Worm (Caenorhabditis elegans) whole organism, young adult: ENCODE results near the gene lin-52.
A peak's percentile ranks its signal among the peaks of the same experiment; 100 is the strongest.

Experiments used
- F10E7.11 ChIP-seq: sonication (generic microtip); optimal IDR thresholded peaks from 2 replicates; lab custom pipeline; 2017; ENCODE audit warnings: mild to moderate bottlenecking, missing genetic modification characterization, moderate library complexity, missing compliant biosample characterization
- F55B11.4 ChIP-seq: sonication (generic microtip); optimal IDR thresholded peaks from 2 replicates; lab custom pipeline; 2016; ENCODE audit warnings: missing compliant biosample characterization, missing genetic modification characterization, borderline replicate concordance; ENCODE audit not compliant: insufficient read depth
- K12H6.12 ChIP-seq: fragments of 200-800 bp; sonication (Bioruptor generic); optimal IDR thresholded peaks from 2 replicates; lab custom pipeline; 2018; ENCODE audit warnings: mild to moderate bottlenecking, missing genetic modification characterization, missing compliant biosample characterization
- T07F8.4 ChIP-seq: sonication (generic microtip); optimal IDR thresholded peaks from 2 replicates; lab custom pipeline; 2016; ENCODE audit warnings: mild to moderate bottlenecking, missing genetic modification characterization, moderate library complexity, missing compliant biosample characterization
- Y53F4B.3 ChIP-seq: fragments of 200-800 bp; sonication (Bioruptor generic); IDR thresholded peaks from 2 replicates; pipeline ENCODE4 v1.3.6; 2022; ENCODE audit warnings: missing genetic modification reagents, missing genetic modification characterization, missing compliant biosample characterization
- Y56A3A.18 ChIP-seq: fragments of 200-800 bp; sonication (Bioruptor generic); IDR thresholded peaks from 2 replicates; pipeline ENCODE4 v1.3.6; 2022; ENCODE audit warnings: missing genetic modification reagents, missing genetic modification characterization, missing compliant biosample characterization
- ZK185.1 ChIP-seq: sonication (generic microtip); optimal IDR thresholded peaks from 2 replicates; lab custom pipeline; 2016; ENCODE audit warnings: mild to moderate bottlenecking, missing genetic modification characterization, missing compliant biosample characterization; ENCODE audit not compliant: poor library complexity, severe bottlenecking
- aptf-3 ChIP-seq: fragments of 200-800 bp; sonication (Bioruptor generic); IDR thresholded peaks from 2 replicates; pipeline ENCODE4 v1.3.6; 2022; ENCODE audit warnings: missing genetic modification characterization, missing compliant biosample characterization
- attf-3 ChIP-seq: fragments of 200-800 bp; sonication (Bioruptor generic); conservative IDR thresholded peaks from 2 replicates; pipeline ENCODE4 v1.3.6; 2022; ENCODE audit warnings: missing genetic modification reagents, missing genetic modification characterization, missing compliant biosample characterization
- attf-6 ChIP-seq: fragments of 200-800 bp; sonication (Bioruptor generic); IDR thresholded peaks from 2 replicates; pipeline ENCODE4 v1.3.6; 2022; ENCODE audit warnings: missing genetic modification reagents, missing genetic modification characterization, missing compliant biosample characterization
- ccch-3 ChIP-seq: fragments of 200-800 bp; sonication (Bioruptor generic); optimal IDR thresholded peaks from 2 replicates; lab custom pipeline; 2018; ENCODE audit warnings: mild to moderate bottlenecking, missing genetic modification characterization, missing compliant biosample characterization
- cebp-1 ChIP-seq, 2 experiments: fragments of 200-800 bp in 1 of 2; sonication (Bioruptor generic) in 1 of 2; sonication (generic microtip) in 1 of 2; IDR thresholded peaks in 1 of 2; optimal IDR thresholded peaks in 1 of 2; 2 replicates each; pipeline versions ENCODE4 v1.3.6 to Lab custom; 2017 to 2022; ENCODE audit warnings: missing compliant biosample characterization in 2 of 2, missing genetic modification characterization in 2 of 2, mild to moderate bottlenecking in 1 of 2, missing genetic modification reagents in 1 of 2, moderate library complexity in 1 of 2
- cebp-2 ChIP-seq: fragments of 200-800 bp; sonication (Bioruptor generic); IDR thresholded peaks from 2 replicates; pipeline ENCODE4 v1.3.6; 2022; ENCODE audit warnings: missing genetic modification characterization, missing compliant biosample characterization
- ceh-79 ChIP-seq: sonication (generic microtip); optimal IDR thresholded peaks from 2 replicates; lab custom pipeline; 2017; ENCODE audit warnings: mild to moderate bottlenecking, missing genetic modification characterization, missing compliant biosample characterization
- chd-7 ChIP-seq: sonication (generic microtip); optimal IDR thresholded peaks from 2 replicates; lab custom pipeline; 2016; ENCODE audit warnings: mild to moderate bottlenecking, missing genetic modification characterization, moderate library complexity, missing compliant biosample characterization
- dox-1 ChIP-seq: fragments of 200-800 bp; sonication (Bioruptor generic); IDR thresholded peaks from 2 replicates; pipeline ENCODE4 v1.3.6; 2022; ENCODE audit warnings: missing genetic modification reagents, missing genetic modification characterization, missing compliant biosample characterization
- ets-4 ChIP-seq: fragments of 200-800 bp; sonication (Bioruptor generic); optimal IDR thresholded peaks from 2 replicates; lab custom pipeline; 2018; ENCODE audit warnings: mild to moderate bottlenecking, missing genetic modification characterization, missing compliant biosample characterization
- gei-17 ChIP-seq: fragments of 200-800 bp; sonication (Bioruptor generic); optimal IDR thresholded peaks from 2 replicates; lab custom pipeline; 2018; ENCODE audit warnings: mild to moderate bottlenecking, missing genetic modification characterization, missing compliant biosample characterization
- hlh-26 ChIP-seq: fragments of 200-800 bp; sonication (Bioruptor generic); conservative IDR thresholded peaks from 2 replicates; pipeline ENCODE4 v1.3.6; 2022; ENCODE audit warnings: missing genetic modification reagents, missing genetic modification characterization, missing compliant biosample characterization
- hmg-1.2 ChIP-seq: fragments of 200-800 bp; sonication (Bioruptor generic); IDR thresholded peaks from 2 replicates; pipeline ENCODE4 v1.3.6; 2022; ENCODE audit warnings: missing genetic modification reagents, missing genetic modification characterization, missing compliant biosample characterization
- lin-40 ChIP-seq: sonication (generic microtip); optimal IDR thresholded peaks from 2 replicates; lab custom pipeline; 2016; ENCODE audit warnings: missing genetic modification characterization, mild to moderate bottlenecking, missing compliant biosample characterization, missing genotype, missing genetic modification reagents
- nhr-120 ChIP-seq: fragments of 200-800 bp; sonication (Bioruptor generic); IDR thresholded peaks from 2 replicates; pipeline ENCODE4 v1.3.6; 2022; ENCODE audit warnings: missing genetic modification characterization, missing compliant biosample characterization
- nhr-27 ChIP-seq: fragments of 200-800 bp; sonication (Bioruptor generic); optimal IDR thresholded peaks from 2 replicates; lab custom pipeline; 2018; ENCODE audit warnings: mild to moderate bottlenecking, missing genetic modification characterization, moderate library complexity, missing compliant biosample characterization
- nhr-90 ChIP-seq: sonication (generic microtip); optimal IDR thresholded peaks from 2 replicates; lab custom pipeline; 2016; ENCODE audit warnings: missing genotype, mild to moderate bottlenecking, missing genetic modification characterization, missing compliant biosample characterization
- pbrm-1 ChIP-seq: fragments of 200-800 bp; sonication (Bioruptor generic); IDR thresholded peaks from 2 replicates; pipeline ENCODE4 v1.3.6; 2022; ENCODE audit warnings: missing genetic modification reagents, missing genetic modification characterization, missing compliant biosample characterization
- repo-1 ChIP-seq: sonication (generic microtip); optimal IDR thresholded peaks from 2 replicates; lab custom pipeline; 2017; ENCODE audit warnings: mild to moderate bottlenecking, missing genetic modification characterization, missing compliant biosample characterization
- snpc-3.4 ChIP-seq: sonication (generic microtip); optimal IDR thresholded peaks from 2 replicates; lab custom pipeline; 2017; ENCODE audit warnings: missing genetic modification characterization, mild to moderate bottlenecking, missing compliant biosample characterization, antibody characterized with exemption, moderate library complexity, missing genotype, missing genetic modification reagents
- snpc-4 ChIP-seq, 5 experiments: fragments of 150-350 bp in 1 of 5; sonication (generic microtip) in 4 of 5; optimal IDR thresholded peaks; 2 replicates each; lab custom pipeline; 2014 to 2018; ENCODE audit warnings: missing genetic modification characterization in 5 of 5, missing biosample characterization in 3 of 5, antibody characterized with exemption in 2 of 5, mild to moderate bottlenecking in 2 of 5, missing compliant biosample characterization in 2 of 5, missing genotype in 2 of 5, moderate library complexity in 2 of 5, missing genetic modification reagents in 1 of 5
- tlf-1 ChIP-seq: fragments of 200-800 bp; sonication (Bioruptor generic); optimal IDR thresholded peaks from 2 replicates; lab custom pipeline; 2018; ENCODE audit warnings: mild to moderate bottlenecking, missing genetic modification characterization, missing compliant biosample characterization
- unc-130 ChIP-seq: sonication (generic microtip); optimal IDR thresholded peaks from 2 replicates; lab custom pipeline; 2016; ENCODE audit warnings: missing genetic modification reagents, missing genetic modification characterization, missing compliant biosample characterization
- ztf-3 ChIP-seq: fragments of 200-800 bp; sonication (Bioruptor generic); optimal IDR thresholded peaks from 2 replicates; lab custom pipeline; 2018; ENCODE audit warnings: mild to moderate bottlenecking, missing genetic modification characterization, missing compliant biosample characterization

lin-52 gene

DNA sequence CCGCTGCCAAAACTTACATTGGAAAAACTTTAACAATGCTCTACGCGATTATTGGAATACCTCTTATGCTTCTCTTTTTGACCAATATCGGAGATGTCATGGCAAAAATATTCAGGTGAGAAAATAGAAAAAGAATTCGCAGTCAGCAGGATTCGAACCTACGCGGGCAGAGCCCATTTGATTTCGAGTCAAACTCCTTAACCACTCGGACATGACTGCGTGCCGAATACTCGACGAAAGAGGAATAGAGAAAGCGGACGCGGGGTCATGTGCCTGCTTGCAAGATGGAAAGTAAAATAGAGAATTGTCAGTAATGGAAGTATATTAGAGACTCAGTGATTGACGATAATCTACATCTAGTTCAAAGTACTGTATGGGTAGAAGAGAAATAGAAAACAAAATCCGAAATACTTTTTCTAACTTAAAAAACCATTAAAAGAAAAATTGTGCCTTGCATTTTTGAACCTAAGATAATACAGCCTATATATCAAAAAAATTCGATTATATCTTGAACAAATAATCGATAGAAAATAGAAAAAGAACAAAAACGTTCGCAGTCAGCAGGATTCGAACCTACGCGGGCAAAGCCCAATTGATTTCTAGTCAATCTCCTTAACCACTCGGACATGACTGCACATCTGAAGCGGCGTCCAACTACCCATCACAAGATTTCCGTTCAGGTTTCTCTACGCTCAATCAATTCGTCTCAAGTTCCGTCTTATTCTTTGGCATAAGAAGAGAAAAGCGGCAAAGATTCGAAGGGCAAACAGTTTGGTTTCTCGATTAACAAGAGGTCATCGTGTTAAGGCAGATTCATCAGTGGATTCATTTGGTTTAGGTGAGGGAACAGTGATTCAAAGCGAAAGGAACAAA lies 37.2 kb upstream of the lin-52 start (continued):
- TF ChIP-seq tlf-1 (GFP tag; lab: Kevin White, UChicago) (peak; percentile 23), T07F8.4 (tag; lab: Kevin White, UChicago) (peak; percentile 3), hlh-26 (GFP tag; lab: Robert Waterston, UW) (no peak), unc-130 (GFP tag; lab: Kevin White, UChicago) (peak; percentile 51), chd-7 (tag; lab: Kevin White, UChicago) (peak; percentile 74), snpc-3.4 (tag; lab: Kevin White, UChicago) (peak; percentile 54), nhr-90 (tag; lab: Kevin White, UChicago) (peak; percentile 78), gei-17 (GFP tag; lab: Kevin White, UChicago) (no peak), nhr-27 (tag; lab: Kevin White, UChicago) (no peak), ceh-79 (tag; lab: Kevin White, UChicago) (no peak), nhr-120 (no peak), hmg-1.2 (GFP tag; lab: Robert Waterston, UW) (peak; percentile 78), dox-1 (GFP tag; lab: Robert Waterston, UW) (peak; percentile 72), ztf-3 (no peak), snpc-4 (GFP tag; optimal IDR thresholded peaks at IDR 0.05; lab: Kevin White, UChicago) (no peak), snpc-4 (tag; optimal IDR thresholded peaks at IDR 0.05; lab: Kevin White, UChicago) (peak in 2 of 4 experiments; percentile 34 to 37), Y53F4B.3 (0 out of 2 replicates have a peak, but pooled peaks have one; percentile 40), pbrm-1 (GFP tag; lab: Robert Waterston, UW) (peak; percentile 54; the same call in 1 of the 2 replicates), F55B11.4 (no peak), lin-40 (peak; percentile 64), attf-6 (GFP tag; lab: Robert Waterston, UW) (no peak), attf-3 (GFP tag; lab: Robert Waterston, UW) (0 out of 2 replicates have a peak, but pooled peaks have one; percentile 37), K12H6.12 (tag; lab: Kevin White, UChicago) (peak; percentile 40), ets-4 (GFP tag; lab: Kevin White, UChicago) (peak; percentile 14), cebp-1 (GFP tag; IDR thresholded peaks at IDR 0.05; lab: Robert Waterston, UW) (no peak; the same call in 1 of the 2 replicates), cebp-1 (tag; optimal IDR thresholded peaks at IDR 0.05; lab: Kevin White, UChicago) (peak; percentile 66), repo-1 (tag; lab: Kevin White, UChicago) (no peak), F10E7.11 (peak; percentile 55), ZK185.1 (peak; percentile 74), aptf-3 (GFP tag; lab: Robert Waterston, UW) (0 out of 2 replicates have a peak, but pooled peaks have one; percentile 71), ccch-3 (peak; percentile 61), Y56A3A.18 (GFP tag; lab: Robert Waterston, UW) (peak; percentile 71; the same call in 1 of the 2 replicates), cebp-2 (peak; percentile 89; the same call in 1 of the 2 replicates)

DNA sequence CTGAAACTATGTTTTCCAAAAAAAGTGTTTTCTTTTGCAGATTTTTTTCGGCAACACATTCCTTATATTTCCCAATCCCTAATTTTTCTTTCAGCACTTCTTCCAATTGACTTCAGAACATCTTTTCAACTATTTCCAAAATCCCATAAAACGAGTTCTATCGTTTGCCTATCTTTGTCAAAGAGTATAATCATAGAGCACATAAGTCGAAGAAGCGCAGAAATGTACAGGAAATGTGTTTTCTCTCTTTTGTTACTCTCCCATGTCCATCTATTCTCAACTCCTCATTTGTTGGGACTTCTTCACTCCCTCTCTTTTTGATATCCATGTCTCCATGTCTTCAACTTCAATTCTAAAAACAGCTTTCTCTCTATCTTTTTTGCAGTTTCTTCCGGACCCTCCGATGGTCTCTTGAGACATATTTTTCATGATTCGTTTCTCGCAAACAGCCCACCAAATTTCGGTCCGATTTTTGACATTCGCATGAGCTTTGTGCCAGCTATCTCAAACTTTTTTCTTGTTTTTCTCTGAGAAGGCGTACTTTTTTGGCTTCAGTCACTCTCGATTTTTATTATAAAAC lies 35.7 kb upstream of the lin-52 start, which contains the start of gene twk-48:
Gene twk-48 (plus strand): TSS at position 530 of the 580 bp plus-strand sequence.
- 0 out of 2 replicates have a peak, but pooled peaks have one; percentile 10 for TF ChIP-seq hmg-1.2 (GFP tag; lab: Robert Waterston, UW)
- no peak for TF ChIP-seq lin-40
